Worm (Caenorhabditis elegans) whole organism, mixed stage, embryonic: Measurements from ENCODE around the gene ZK470.14.

ENCODE experiments used
- lin-13 ChIP-seq: fragments of 150-350 bp; optimal IDR thresholded peaks from 2 replicates; lab custom pipeline; 2014; ENCODE audit warnings: missing biosample characterization, missing genetic modification characterization
- mab-5 ChIP-seq: fragments of 150-350 bp; optimal IDR thresholded peaks from 2 replicates; lab custom pipeline; 2014; ENCODE audit warnings: missing biosample characterization, missing genetic modification characterization
- pha-4 ChIP-seq: fragments of 150-350 bp; optimal IDR thresholded peaks from 2 replicates; lab custom pipeline; 2018; ENCODE audit warnings: missing biosample characterization, missing genetic modification reagents, missing genetic modification characterization
- ztf-11 ChIP-seq: fragments of 150-350 bp; optimal IDR thresholded peaks from 2 replicates; lab custom pipeline; 2014; ENCODE audit warnings: missing biosample characterization, missing genetic modification characterization

ce11 chrX:4137452-4138164 is 29.6 kb upstream of the ZK470.14 start:
- no peak for TF ChIP-seq pha-4 (tag; lab: Kevin White, UChicago)
- no peak for TF ChIP-seq lin-13 (tag; lab: Kevin White, UChicago)
- no peak for TF ChIP-seq ztf-11 (tag; lab: Kevin White, UChicago)
- no peak for TF ChIP-seq mab-5
